Fruit fly (Drosophila melanogaster): Measurements from ENCODE around the gene CG14294.

The CG14294 gene

DNA sequence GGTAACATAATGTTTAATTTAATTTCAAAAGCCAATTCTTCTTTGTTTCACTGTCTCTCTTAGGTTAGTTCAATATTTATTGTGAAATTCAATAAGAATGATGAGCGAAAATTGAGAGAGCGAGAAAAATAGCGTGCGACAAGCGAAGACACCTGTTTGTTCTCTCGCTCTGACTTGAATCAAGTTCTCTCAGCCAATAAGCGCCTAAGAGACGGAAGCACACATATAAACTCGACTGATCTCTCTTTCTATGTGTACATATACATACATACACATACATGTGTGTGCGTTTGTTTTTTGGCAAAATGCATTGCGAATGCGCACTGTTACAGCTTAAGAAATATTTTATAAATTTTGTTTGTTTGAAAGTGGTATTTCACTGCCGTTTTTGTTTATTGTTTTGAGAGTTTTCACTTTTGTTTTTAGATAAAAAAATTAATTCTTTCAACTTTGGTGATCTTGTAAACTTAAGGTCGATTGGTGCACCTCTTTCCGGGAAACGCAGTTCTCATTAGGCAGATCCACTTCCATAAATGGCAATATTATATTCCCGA is 21.2 kb upstream of the CG14294 start (continued):
- TF ChIP-seq lola (GFP tag; optimal IDR thresholded peaks at IDR 0.05) = peak in 1 of 3 experiments; percentile 22
- TF ChIP-seq Awh (GFP tag; IDR thresholded peaks at IDR 0.05) = no peak
- TF ChIP-seq CG14710 (tag; optimal IDR thresholded peaks at IDR 0.05) = peak; percentile 8
- TF ChIP-seq so (GFP tag; IDR thresholded peaks at IDR 0.05) = 0 out of 3 replicates have a peak, but pooled peaks have one; percentile 36
- no peak for TF ChIP-seq eve (GFP tag; optimal IDR thresholded peaks at IDR 0.05)
- no peak for TF ChIP-seq sob (GFP tag; IDR thresholded peaks at IDR 0.05)
- TF ChIP-seq CG10959 (GFP tag; IDR thresholded peaks at IDR 0.05) = no peak
- TF ChIP-seq E2f1 (GFP tag; IDR thresholded peaks at IDR 0.05) = no peak
- peak; percentile 78 for TF ChIP-seq CG8281 (tag; optimal IDR thresholded peaks at IDR 0.05)
- peak; percentile 43 for TF ChIP-seq bigmax (GFP tag; optimal IDR thresholded peaks at IDR 0.05)
- peak; percentile 18 for TF ChIP-seq corto (GFP tag; optimal IDR thresholded peaks at IDR 0.05)
- no peak for TF ChIP-seq bcd (GFP tag; optimal IDR thresholded peaks at IDR 0.05)
- no peak for TF ChIP-seq CG17328 (GFP tag; IDR thresholded peaks at IDR 0.05)
- TF ChIP-seq CG4707 (GFP tag; optimal IDR thresholded peaks at IDR 0.05) = no peak
- TF ChIP-seq CG10321 (GFP tag; IDR thresholded peaks at IDR 0.05) = peak; percentile 91
- TF ChIP-seq Atf-2 (GFP tag; optimal IDR thresholded peaks at IDR 0.05) = no peak
- no peak for TF ChIP-seq Fer1 (GFP tag; optimal IDR thresholded peaks at IDR 0.05)
- no peak for TF ChIP-seq CG12299 (tag; optimal IDR thresholded peaks at IDR 0.05)
- TF ChIP-seq dpn (GFP tag; optimal IDR thresholded peaks at IDR 0.05) = no peak
- TF ChIP-seq gcm (GFP tag; optimal IDR thresholded peaks at IDR 0.05) = no peak
- no peak for TF ChIP-seq mld (GFP tag; IDR thresholded peaks at IDR 0.05; ENCODE audit: partially characterized antibody)
- no peak for TF ChIP-seq knrl (GFP tag; IDR thresholded peaks at IDR 0.05; ENCODE audit: partially characterized antibody)
- no peak for TF ChIP-seq Dll (GFP tag; IDR thresholded peaks at IDR 0.05; ENCODE audit: partially characterized antibody)
- TF ChIP-seq Sry-β (GFP tag; optimal IDR thresholded peaks at IDR 0.05) = no peak
- TF ChIP-seq Scr (GFP tag; IDR thresholded peaks at IDR 0.05; ENCODE audit: partially characterized antibody) = no peak
- TF ChIP-seq CG9609 (GFP tag; optimal IDR thresholded peaks at IDR 0.05) = no peak
- TF ChIP-seq Kr (GFP tag; optimal IDR thresholded peaks at IDR 0.05) = no peak
- no peak for TF ChIP-seq CG8290 (GFP tag; optimal IDR thresholded peaks at IDR 0.05)
- peak in 1 of 2 experiments; percentile 2 for TF ChIP-seq CG8290 (tag; optimal IDR thresholded peaks at IDR 0.05)
- peak; percentile 14 for TF ChIP-seq Asciz (GFP tag; optimal IDR thresholded peaks at IDR 0.05)
- TF ChIP-seq crp (GFP tag; optimal IDR thresholded peaks at IDR 0.05) = peak in 1 of 2 experiments; percentile 12
- no peak for TF ChIP-seq CG7556 (GFP tag; optimal IDR thresholded peaks at IDR 0.05)
- TF ChIP-seq CG2199 (GFP tag; IDR thresholded peaks at IDR 0.05) = no peak
- no peak for TF ChIP-seq ash1 (GFP tag; optimal IDR thresholded peaks at IDR 0.05)
- TF ChIP-seq CG6854 (GFP tag; optimal IDR thresholded peaks at IDR 0.05) = no peak
- no peak for TF ChIP-seq CG9876 (GFP tag; optimal IDR thresholded peaks at IDR 0.05)
- no peak for TF ChIP-seq zen2 (GFP tag; IDR thresholded peaks at IDR 0.05; ENCODE audit: partially characterized antibody)
- TF ChIP-seq cato (GFP tag; optimal IDR thresholded peaks at IDR 0.05; ENCODE audit: borderline replicate concordance) = no peak
- TF ChIP-seq gsb (GFP tag; IDR thresholded peaks at IDR 0.05) = no peak
- TF ChIP-seq Mad (GFP tag; optimal IDR thresholded peaks at IDR 0.05) = no peak
- TF ChIP-seq crol (GFP tag; IDR thresholded peaks at IDR 0.05) = no peak
- TF ChIP-seq pan (optimal IDR thresholded peaks at IDR 0.05) = no peak
- TF ChIP-seq pan (GFP tag; optimal IDR thresholded peaks at IDR 0.05 in 1 of 2, IDR thresholded peaks at IDR 0.05 in 1 of 2) = peak in 1 of 2 experiments; percentile 45
- TF ChIP-seq amos (GFP tag; IDR thresholded peaks at IDR 0.05; ENCODE audit: partially characterized antibody) = no peak
- peak; percentile 16 for TF ChIP-seq CG6254 (GFP tag; optimal IDR thresholded peaks at IDR 0.05)
- no peak for TF ChIP-seq CG11696 (GFP tag; IDR thresholded peaks at IDR 0.05)
- TF ChIP-seq lmd (GFP tag; IDR thresholded peaks at IDR 0.05) = no peak
- TF ChIP-seq CoRest (tag; optimal IDR thresholded peaks at IDR 0.05) = no peak
- no peak for TF ChIP-seq CG10267 (tag; optimal IDR thresholded peaks at IDR 0.05)
- no peak for TF ChIP-seq crc (GFP tag; optimal IDR thresholded peaks at IDR 0.05)

All from whole organism, embryonic.